Worm (Caenorhabditis elegans) whole organism, L3 larva: ENCODE data around the gene T02H6.5.

Experiments used
- R02D3.7 ChIP-seq: fragments of 150-350 bp; optimal IDR thresholded peaks from 2 replicates; lab custom pipeline; 2014; ENCODE audit warnings: missing biosample characterization, missing genetic modification characterization
- ZK546.5 ChIP-seq: sonication (generic microtip); optimal IDR thresholded peaks from 2 replicates; lab custom pipeline; 2017; ENCODE audit warnings: missing biosample characterization, missing genetic modification characterization
- aly-2 ChIP-seq: fragments of 150-350 bp; optimal IDR thresholded peaks from 2 replicates; lab custom pipeline; 2014; ENCODE audit warnings: missing biosample characterization, missing genetic modification characterization
- ama-1 ChIP-seq: fragments of 150-350 bp; optimal IDR thresholded peaks from 2 replicates; lab custom pipeline; 2018
- ceh-16 ChIP-seq: sonication (generic microtip); optimal IDR thresholded peaks from 2 replicates; lab custom pipeline; 2017; ENCODE audit warnings: missing biosample characterization, missing genetic modification characterization
- ceh-28 ChIP-seq: fragments of 150-350 bp; optimal IDR thresholded peaks from 2 replicates; lab custom pipeline; 2014; ENCODE audit warnings: missing biosample characterization, missing genetic modification reagents, missing genetic modification characterization
- ceh-82 ChIP-seq: fragments of 150-350 bp; optimal IDR thresholded peaks from 2 replicates; lab custom pipeline; 2014; ENCODE audit warnings: missing biosample characterization, missing genetic modification characterization
- daf-12 ChIP-seq: fragments of 150-350 bp; optimal IDR thresholded peaks from 2 replicates; lab custom pipeline; 2014; ENCODE audit warnings: missing biosample characterization, missing genetic modification reagents, missing genetic modification characterization
- egl-27 ChIP-seq: sonication (generic microtip); optimal IDR thresholded peaks from 4 replicates; lab custom pipeline; 2017; ENCODE audit warnings: missing biosample characterization, missing genetic modification reagents, missing genetic modification characterization
- egl-5 ChIP-seq: fragments of 150-350 bp; optimal IDR thresholded peaks from 2 replicates; lab custom pipeline; 2017; ENCODE audit warnings: missing biosample characterization, missing genetic modification reagents, missing genetic modification characterization, inconsistent platforms
- elt-2 ChIP-seq: sonication (generic microtip); optimal IDR thresholded peaks from 2 replicates; lab custom pipeline; 2016; ENCODE audit warnings: missing genetic modification reagents, mild to moderate bottlenecking, missing genetic modification characterization, missing compliant biosample characterization
- elt-3 ChIP-seq, 3 experiments: fragments of 150-350 bp in 1 of 3; sonication (generic microtip) in 2 of 3; optimal IDR thresholded peaks; 2 replicates in 2 of 3; 4 replicates in 1 of 3; lab custom pipeline; 2014 to 2017; ENCODE audit warnings: missing biosample characterization in 3 of 3, missing genetic modification characterization in 3 of 3
- eor-1 ChIP-seq, 2 experiments: fragments of 150-350 bp; optimal IDR thresholded peaks; 2 replicates each; lab custom pipeline; 2014 to 2018; ENCODE audit warnings: missing biosample characterization in 2 of 2, missing genetic modification characterization in 2 of 2
- fkh-10 ChIP-seq: sonication (generic microtip); optimal IDR thresholded peaks from 2 replicates; lab custom pipeline; 2017; ENCODE audit warnings: missing biosample characterization, missing genetic modification reagents, missing genetic modification characterization
- fkh-2 ChIP-seq: fragments of 150-350 bp; optimal IDR thresholded peaks from 2 replicates; lab custom pipeline; 2014; ENCODE audit warnings: missing biosample characterization, missing genetic modification reagents, missing genetic modification characterization
- hmg-11 ChIP-seq: sonication (generic microtip); optimal IDR thresholded peaks from 2 replicates; lab custom pipeline; 2016; ENCODE audit warnings: missing genetic modification characterization, missing compliant biosample characterization
- jun-1 ChIP-seq: fragments of 150-350 bp; optimal IDR thresholded peaks from 2 replicates; lab custom pipeline; 2014; ENCODE audit warnings: missing biosample characterization, missing genetic modification reagents, missing genetic modification characterization
- lin-15B ChIP-seq: fragments of 150-350 bp; optimal IDR thresholded peaks from 2 replicates; lab custom pipeline; 2014; ENCODE audit warnings: missing biosample characterization, missing genetic modification characterization
- lin-39 ChIP-seq: fragments of 150-350 bp; optimal IDR thresholded peaks from 2 replicates; lab custom pipeline; 2018; ENCODE audit warnings: missing biosample characterization, missing genetic modification reagents, missing genetic modification characterization
- lsy-12 ChIP-seq: sonication (generic microtip); optimal IDR thresholded peaks from 2 replicates; lab custom pipeline; 2016; ENCODE audit warnings: mild to moderate bottlenecking, missing genetic modification characterization, missing compliant biosample characterization
- mdl-1 ChIP-seq: fragments of 150-350 bp; optimal IDR thresholded peaks from 2 replicates; lab custom pipeline; 2014; ENCODE audit warnings: missing biosample characterization, missing genetic modification characterization
- mml-1 ChIP-seq: fragments of 150-350 bp; sonication (generic microtip); optimal IDR thresholded peaks from 3 replicates; lab custom pipeline; 2014; ENCODE audit warnings: missing biosample characterization, missing genetic modification characterization
- nhr-11 ChIP-seq: fragments of 150-350 bp; optimal IDR thresholded peaks from 2 replicates; lab custom pipeline; 2014; ENCODE audit warnings: missing biosample characterization, missing genetic modification characterization
- nhr-12 ChIP-seq: fragments of 150-350 bp; optimal IDR thresholded peaks from 2 replicates; lab custom pipeline; 2014; ENCODE audit warnings: missing biosample characterization, missing genetic modification characterization
- nhr-25 ChIP-seq: sonication (generic microtip); optimal IDR thresholded peaks from 2 replicates; lab custom pipeline; 2017; ENCODE audit warnings: missing biosample characterization, missing genetic modification characterization
- nhr-67 ChIP-seq: fragments of 150-350 bp; optimal IDR thresholded peaks from 2 replicates; lab custom pipeline; 2014; ENCODE audit warnings: missing biosample characterization, missing genetic modification characterization
- nhr-76 ChIP-seq: fragments of 150-350 bp; sonication (generic microtip); optimal IDR thresholded peaks from 5 replicates; lab custom pipeline; 2014; ENCODE audit warnings: missing biosample characterization, missing genetic modification characterization
- nhr-77 ChIP-seq: fragments of 150-350 bp; optimal IDR thresholded peaks from 2 replicates; lab custom pipeline; 2014; ENCODE audit warnings: missing biosample characterization, missing genetic modification characterization
- pha-4 ChIP-seq: fragments of 150-350 bp; optimal IDR thresholded peaks from 2 replicates; lab custom pipeline; 2014; ENCODE audit warnings: missing biosample characterization, missing genetic modification reagents, missing genetic modification characterization
- sea-2 ChIP-seq: fragments of 150-350 bp; sonication (generic microtip); optimal IDR thresholded peaks from 4 replicates; lab custom pipeline; 2014; ENCODE audit warnings: missing biosample characterization, missing genetic modification reagents, missing genetic modification characterization
- skn-1 ChIP-seq: fragments of 150-350 bp; optimal IDR thresholded peaks from 2 replicates; lab custom pipeline; 2014; ENCODE audit warnings: missing biosample characterization, missing genetic modification characterization
- tbx-2 ChIP-seq: sonication (generic microtip); optimal IDR thresholded peaks from 2 replicates; lab custom pipeline; 2016; ENCODE audit warnings: mild to moderate bottlenecking, missing genetic modification characterization, missing compliant biosample characterization
- unc-39 ChIP-seq: sonication (generic microtip); optimal IDR thresholded peaks from 4 replicates; lab custom pipeline; 2017; ENCODE audit warnings: missing biosample characterization, missing genetic modification characterization
- unc-62 ChIP-seq: fragments of 150-350 bp; sonication (generic microtip); optimal IDR thresholded peaks from 4 replicates; lab custom pipeline; 2014; ENCODE audit warnings: missing biosample characterization, missing genetic modification reagents, missing genetic modification characterization
- ztf-11 ChIP-seq: fragments of 150-350 bp; optimal IDR thresholded peaks from 2 replicates; lab custom pipeline; 2014; ENCODE audit warnings: missing biosample characterization, missing genetic modification characterization
- ztf-4 ChIP-seq: fragments of 150-350 bp; optimal IDR thresholded peaks from 2 replicates; lab custom pipeline; 2014; ENCODE audit warnings: missing biosample characterization, missing genetic modification characterization

The T02H6.5 gene

ce11 chrII:658369-658768 is 26.5 kb upstream of the T02H6.5 start, which contains the start of gene sdz-24:
TSS of gene sdz-24 (plus strand) at chrII:658669.
- TF ChIP-seq egl-5 (tag; lab: Kevin White, UChicago) = no peak
- no peak for TF ChIP-seq mml-1 (tag; lab: Kevin White, UChicago)
- TF ChIP-seq unc-39 = no peak
- TF ChIP-seq eor-1 (tag; optimal IDR thresholded peaks at IDR 0.05; lab: Kevin White, UChicago) = no peak
- TF ChIP-seq elt-3 (tag; optimal IDR thresholded peaks at IDR 0.05; lab: Kevin White, UChicago) = no peak
- no peak for TF ChIP-seq unc-62 (GFP tag; lab: Kevin White, UChicago)
- no peak for TF ChIP-seq skn-1 (tag; lab: Kevin White, UChicago)
- TF ChIP-seq nhr-12 (tag; lab: Kevin White, UChicago) = no peak

DNA sequence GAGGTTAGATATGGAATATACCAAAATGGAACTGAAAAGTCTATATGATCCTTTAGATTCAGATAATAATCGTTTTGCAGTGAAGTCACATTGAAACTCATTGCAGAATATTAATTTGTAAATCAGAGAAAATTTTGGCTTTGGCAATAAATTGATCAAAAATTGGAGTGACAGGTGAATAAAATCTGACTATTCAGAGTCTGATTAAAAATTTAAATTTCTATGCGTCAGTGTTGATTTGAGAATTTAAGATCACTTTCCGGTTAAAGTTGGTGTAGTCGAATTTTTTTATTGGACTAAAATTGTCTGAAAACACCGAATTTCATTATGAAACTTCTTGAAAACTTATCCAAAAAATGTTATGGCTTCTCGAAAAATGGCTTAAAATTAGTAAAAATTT is 23.2 kb upstream of the T02H6.5 start, which contains the start of gene sri-45:
TSS of gene sri-45 (minus strand) at position 101 of the 400 bp plus-strand sequence.
- TF ChIP-seq fkh-10 (GFP tag; lab: Kevin White, UChicago) (no peak), nhr-12 (tag; lab: Kevin White, UChicago) (no peak), elt-3 (tag; optimal IDR thresholded peaks at IDR 0.05; lab: Kevin White, UChicago) (no peak), mdl-1 (tag; lab: Kevin White, UChicago) (no peak), R02D3.7 (no peak), elt-2 (tag; lab: Kevin White, UChicago) (no peak), daf-12 (tag; lab: Kevin White, UChicago) (no peak), ceh-28 (tag; lab: Kevin White, UChicago) (no peak), nhr-67 (tag; lab: Kevin White, UChicago) (no peak), nhr-76 (no peak), ceh-16 (tag; lab: Kevin White, UChicago) (no peak), mml-1 (tag; lab: Kevin White, UChicago) (no peak), lsy-12 (no peak), pha-4 (tag; lab: Kevin White, UChicago) (no peak), lin-15B (tag; lab: Kevin White, UChicago) (no peak), ama-1 (lab: Kevin White, UChicago) (no peak), aly-2 (tag; lab: Kevin White, UChicago) (no peak)

ce11 chrII:667864-668263 is 17.0 kb upstream of the T02H6.5 start:
- TF ChIP-seq ztf-4 (tag; lab: Kevin White, UChicago) (no peak), egl-5 (tag; lab: Kevin White, UChicago) (no peak), mml-1 (tag; lab: Kevin White, UChicago) (no peak), unc-62 (GFP tag; lab: Kevin White, UChicago) (no peak), elt-2 (tag; lab: Kevin White, UChicago) (no peak), elt-3 (tag; optimal IDR thresholded peaks at IDR 0.05; lab: Kevin White, UChicago) (no peak), tbx-2 (tag; lab: Kevin White, UChicago) (no peak), sea-2 (GFP tag; lab: Kevin White, UChicago) (no peak), mdl-1 (tag; lab: Kevin White, UChicago) (no peak), ceh-82 (tag; lab: Kevin White, UChicago) (no peak), fkh-2 (tag; lab: Kevin White, UChicago) (no peak), unc-39 (no peak), eor-1 (tag; optimal IDR thresholded peaks at IDR 0.05; lab: Kevin White, UChicago) (no peak), nhr-11 (tag; lab: Kevin White, UChicago) (no peak)

ce11 chrII:671025-671424 is 13.9 kb upstream of the T02H6.5 start, which contains the start of gene sri-46:
TSS of gene sri-46 (minus strand) at chrII:671125.
- TF ChIP-seq lin-15B (tag; lab: Kevin White, UChicago) = no peak
- no peak for TF ChIP-seq elt-3 (tag; optimal IDR thresholded peaks at IDR 0.05; lab: Kevin White, UChicago)
- no peak for TF ChIP-seq tbx-2 (tag; lab: Kevin White, UChicago)
- no peak for TF ChIP-seq sea-2 (GFP tag; lab: Kevin White, UChicago)
- TF ChIP-seq nhr-76 = no peak
- no peak for TF ChIP-seq ztf-11 (tag; lab: Kevin White, UChicago)
- no peak for TF ChIP-seq nhr-77 (tag; lab: Kevin White, UChicago)
- TF ChIP-seq nhr-25 (tag; lab: Kevin White, UChicago) = no peak
- no peak for TF ChIP-seq jun-1 (tag; lab: Kevin White, UChicago)
- TF ChIP-seq ceh-82 (tag; lab: Kevin White, UChicago) = no peak
- TF ChIP-seq nhr-11 (tag; lab: Kevin White, UChicago) = no peak
- TF ChIP-seq aly-2 (tag; lab: Kevin White, UChicago) = no peak
- no peak for TF ChIP-seq daf-12 (tag; lab: Kevin White, UChicago)
- TF ChIP-seq lin-39 = no peak
- TF ChIP-seq eor-1 (tag; optimal IDR thresholded peaks at IDR 0.05; lab: Kevin White, UChicago) = no peak
- TF ChIP-seq egl-27 (tag; lab: Kevin White, UChicago) = no peak
- no peak for TF ChIP-seq nhr-12 (tag; lab: Kevin White, UChicago)
- TF ChIP-seq hmg-11 = no peak
- TF ChIP-seq ZK546.5 (tag; lab: Kevin White, UChicago) = no peak
- TF ChIP-seq ceh-28 (tag; lab: Kevin White, UChicago) = no peak
